Worm (Caenorhabditis elegans): ENCODE data around the gene gst-1.

DNA sequence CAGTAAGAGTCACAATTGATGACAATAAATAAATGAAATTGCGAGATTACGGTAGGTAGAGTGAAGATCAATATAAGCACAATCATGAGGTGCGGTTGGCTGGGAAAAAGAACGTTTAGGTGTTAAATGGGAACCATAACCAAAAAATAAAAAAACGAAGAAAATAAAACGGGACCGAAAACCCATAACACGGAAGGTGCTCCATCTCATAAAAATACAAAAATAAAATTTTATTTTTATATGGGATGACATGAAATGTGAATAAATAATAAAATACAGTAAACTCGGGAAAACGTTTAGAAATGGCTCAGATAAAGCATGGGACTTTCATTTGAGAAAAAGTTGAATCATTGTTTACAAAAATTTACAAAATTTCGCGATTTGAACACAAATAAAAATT lies 16.4 kb downstream of the gst-1 start, which contains the start of gene F02A9.7:
- TF ChIP-seq ref-1 (GFP tag; conservative IDR thresholded peaks at IDR 0.05), result no peak
- no peak for TF ChIP-seq ztf-23 (GFP tag; IDR thresholded peaks at IDR 0.05)
